Worm (Caenorhabditis elegans) whole organism, late embryonic: ENCODE measurements around the gene F44G4.6.

Experiments
- C08G9.2 ChIP-seq: sonication (generic microtip); optimal IDR thresholded peaks from 2 replicates; lab custom pipeline; 2016; ENCODE audit warnings: mild to moderate bottlenecking, missing genetic modification characterization, moderate library complexity, missing compliant biosample characterization
- C38D4.7 ChIP-seq: fragments of 200-800 bp; sonication (Bioruptor generic); optimal IDR thresholded peaks from 2 replicates; lab custom pipeline; 2018; ENCODE audit warnings: mild to moderate bottlenecking, missing genetic modification characterization, moderate library complexity, missing compliant biosample characterization
- F13H6.1 ChIP-seq: sonication (generic microtip); optimal IDR thresholded peaks from 2 replicates; lab custom pipeline; 2016; ENCODE audit warnings: missing genetic modification characterization, missing compliant biosample characterization
- K09A11.1 ChIP-seq: sonication (generic microtip); optimal IDR thresholded peaks from 2 replicates; lab custom pipeline; 2017; ENCODE audit warnings: antibody characterized with exemption, mild to moderate bottlenecking, missing genetic modification characterization, missing compliant biosample characterization; ENCODE audit not compliant: insufficient read depth
- Y22D7AL.16 ChIP-seq: sonication (generic microtip); optimal IDR thresholded peaks from 2 replicates; lab custom pipeline; 2016; ENCODE audit warnings: missing genetic modification characterization, missing compliant biosample characterization
- ama-1 ChIP-seq: fragments of 150-350 bp; optimal IDR thresholded peaks from 2 replicates; lab custom pipeline; 2014
- ceh-18 ChIP-seq: sonication (generic microtip); optimal IDR thresholded peaks from 2 replicates; lab custom pipeline; 2016; ENCODE audit warnings: missing genetic modification characterization, missing compliant biosample characterization
- ceh-19 ChIP-seq: fragments of 200-800 bp; sonication (Bioruptor generic); optimal IDR thresholded peaks from 2 replicates; lab custom pipeline; 2018; ENCODE audit warnings: mild to moderate bottlenecking, missing genetic modification characterization, missing compliant biosample characterization
- ceh-2 ChIP-seq: sonication (generic microtip); optimal IDR thresholded peaks from 2 replicates; lab custom pipeline; 2016; ENCODE audit warnings: missing genotype, missing genetic modification characterization, missing compliant biosample characterization
- ceh-48 ChIP-seq: sonication (generic microtip); optimal IDR thresholded peaks from 2 replicates; lab custom pipeline; 2016; ENCODE audit warnings: missing genetic modification characterization, inconsistent platforms, missing compliant biosample characterization
- ceh-6 ChIP-seq: fragments of 200-800 bp; sonication (Bioruptor generic); optimal IDR thresholded peaks from 2 replicates; lab custom pipeline; 2018; ENCODE audit warnings: mild to moderate bottlenecking, missing genetic modification characterization, missing compliant biosample characterization
- ceh-9 ChIP-seq: sonication (generic microtip); optimal IDR thresholded peaks from 2 replicates; lab custom pipeline; 2016; ENCODE audit warnings: mild to moderate bottlenecking, missing genetic modification characterization, inconsistent platforms, missing compliant biosample characterization
- che-1 ChIP-seq: sonication (generic microtip); optimal IDR thresholded peaks from 2 replicates; lab custom pipeline; 2016; ENCODE audit warnings: mild to moderate bottlenecking, missing genetic modification characterization, missing compliant biosample characterization
- elt-2 ChIP-seq: sonication (generic microtip); optimal IDR thresholded peaks from 2 replicates; lab custom pipeline; 2016; ENCODE audit warnings: missing genetic modification reagents, missing genetic modification characterization, missing compliant biosample characterization
- fax-1 ChIP-seq: sonication (generic microtip); optimal IDR thresholded peaks from 2 replicates; lab custom pipeline; 2016; ENCODE audit warnings: missing genotype, missing genetic modification characterization, missing compliant biosample characterization
- fkh-10 ChIP-seq: fragments of 150-350 bp; optimal IDR thresholded peaks from 2 replicates; lab custom pipeline; 2014; ENCODE audit warnings: missing biosample characterization, missing genetic modification reagents, missing genetic modification characterization
- hlh-13 ChIP-seq: fragments of 200-800 bp; sonication (Bioruptor generic); optimal IDR thresholded peaks from 2 replicates; lab custom pipeline; 2018; ENCODE audit warnings: mild to moderate bottlenecking, missing genetic modification characterization, missing compliant biosample characterization
- hlh-15 ChIP-seq: sonication (generic microtip); optimal IDR thresholded peaks from 2 replicates; lab custom pipeline; 2016; ENCODE audit warnings: missing genetic modification characterization, missing compliant biosample characterization
- hlh-30 ChIP-seq: sonication (generic microtip); optimal IDR thresholded peaks from 2 replicates; lab custom pipeline; 2017; ENCODE audit warnings: antibody characterized with exemption, missing genetic modification characterization, missing compliant biosample characterization; ENCODE audit not compliant: insufficient read depth
- hlh-6 ChIP-seq: sonication (generic microtip); optimal IDR thresholded peaks from 2 replicates; lab custom pipeline; 2016; ENCODE audit warnings: missing genotype, missing genetic modification characterization, missing compliant biosample characterization
- nfya-1 ChIP-seq: sonication (generic microtip); optimal IDR thresholded peaks from 2 replicates; lab custom pipeline; 2017; ENCODE audit warnings: missing genetic modification characterization, mild to moderate bottlenecking, missing compliant biosample characterization, antibody characterized with exemption, moderate library complexity
- nhr-232 ChIP-seq: sonication (generic microtip); optimal IDR thresholded peaks from 2 replicates; lab custom pipeline; 2016; ENCODE audit warnings: missing genetic modification characterization, missing compliant biosample characterization
- npax-4 ChIP-seq: sonication (generic microtip); optimal IDR thresholded peaks from 2 replicates; lab custom pipeline; 2016; ENCODE audit warnings: missing genetic modification characterization, missing compliant biosample characterization
- odd-2 ChIP-seq: sonication (generic microtip); optimal IDR thresholded peaks from 2 replicates; lab custom pipeline; 2017; ENCODE audit warnings: antibody characterized with exemption, mild to moderate bottlenecking, missing genetic modification characterization, missing compliant biosample characterization
- pax-1 ChIP-seq: fragments of 150-350 bp; optimal IDR thresholded peaks from 2 replicates; lab custom pipeline; 2014; ENCODE audit warnings: missing biosample characterization, missing genetic modification characterization
- pha-2 ChIP-seq: sonication (generic microtip); optimal IDR thresholded peaks from 2 replicates; lab custom pipeline; 2017; ENCODE audit warnings: mild to moderate bottlenecking, missing genetic modification characterization, missing compliant biosample characterization
- pha-4 ChIP-seq: fragments of 150-350 bp; optimal IDR thresholded peaks from 2 replicates; lab custom pipeline; 2018; ENCODE audit warnings: missing biosample characterization, missing genetic modification reagents, missing genetic modification characterization
- pqm-1 ChIP-seq: sonication (generic microtip); optimal IDR thresholded peaks from 2 replicates; lab custom pipeline; 2016; ENCODE audit warnings: missing genetic modification characterization, missing compliant biosample characterization
- pros-1 ChIP-seq: fragments of 150-350 bp; optimal IDR thresholded peaks from 2 replicates; lab custom pipeline; 2014; ENCODE audit warnings: missing biosample characterization, missing genetic modification reagents, missing genetic modification characterization
- ref-2 ChIP-seq: sonication (generic microtip); optimal IDR thresholded peaks from 2 replicates; lab custom pipeline; 2016; ENCODE audit warnings: missing genetic modification characterization, missing compliant biosample characterization
- sdc-2 ChIP-seq: sonication (generic microtip); optimal IDR thresholded peaks from 2 replicates; lab custom pipeline; 2016; ENCODE audit warnings: missing genotype, missing genetic modification characterization, missing compliant biosample characterization
- unc-42 ChIP-seq: sonication (generic microtip); optimal IDR thresholded peaks from 2 replicates; lab custom pipeline; 2016; ENCODE audit warnings: missing genotype, missing genetic modification characterization, missing compliant biosample characterization
- unc-55 ChIP-seq: sonication (generic microtip); optimal IDR thresholded peaks from 2 replicates; lab custom pipeline; 2017; ENCODE audit warnings: missing biosample characterization, missing genetic modification reagents, missing genetic modification characterization
- zip-5 ChIP-seq: sonication (generic microtip); optimal IDR thresholded peaks from 2 replicates; lab custom pipeline; 2016; ENCODE audit warnings: missing genetic modification characterization, missing compliant biosample characterization

F44G4.6 gene

DNA sequence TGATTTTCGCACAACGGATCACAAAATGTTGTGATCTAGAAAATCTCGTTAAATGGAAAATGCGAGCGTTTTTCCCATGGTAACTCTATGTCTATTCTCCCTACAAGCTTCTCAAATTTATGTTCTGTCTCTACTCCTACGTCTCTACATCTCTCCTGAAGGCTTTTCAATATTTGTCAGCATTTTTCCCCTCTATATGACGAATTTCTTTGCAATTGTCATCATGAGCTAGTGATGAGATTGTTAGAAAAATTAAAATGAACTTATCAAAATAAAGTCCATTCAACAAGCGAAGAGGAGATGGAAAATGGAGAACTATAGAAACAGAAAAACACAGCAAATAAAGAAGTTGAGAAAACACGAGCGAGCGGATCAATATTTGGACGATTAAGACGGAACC is 37.1 kb upstream of the F44G4.6 start:
- TF ChIP-seq K09A11.1 (tag; lab: Kevin White, UChicago) (no peak), unc-42 (tag; lab: Kevin White, UChicago) (no peak), npax-4 (tag; lab: Kevin White, UChicago) (no peak), F13H6.1 (tag; lab: Kevin White, UChicago) (no peak), fkh-10 (GFP tag; lab: Kevin White, UChicago) (no peak), ceh-6 (GFP tag; lab: Kevin White, UChicago) (no peak), ceh-48 (tag; lab: Kevin White, UChicago) (no peak), che-1 (tag; lab: Kevin White, UChicago) (no peak), hlh-13 (no peak), ref-2 (tag; lab: Kevin White, UChicago) (no peak), pha-4 (tag; lab: Kevin White, UChicago) (no peak), hlh-6 (tag; lab: Kevin White, UChicago) (no peak)

DNA sequence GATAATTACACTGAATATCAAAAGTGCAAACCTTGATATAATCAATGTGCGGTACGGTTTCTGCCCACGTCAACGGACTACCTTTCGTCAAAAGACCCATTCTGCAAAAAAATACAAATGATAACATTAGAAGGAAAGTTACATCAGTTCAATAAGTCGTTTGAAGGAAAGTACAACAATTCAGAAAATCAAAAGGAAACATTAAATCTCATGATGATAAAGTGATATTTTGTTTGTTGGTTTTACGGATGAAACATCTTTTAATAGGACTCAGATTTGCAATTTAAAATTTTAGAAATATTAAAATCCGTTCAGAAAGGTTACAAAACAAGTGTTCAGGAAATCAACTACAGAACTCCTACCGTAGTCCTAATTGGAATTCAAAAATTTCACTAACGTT is 36.6 kb upstream of the F44G4.6 start, which contains the start of gene gcs-1:
Gene gcs-1, minus strand, starts transcription at position 101 of the 400 bp plus-strand sequence.
- TF ChIP-seq elt-2 (tag; lab: Kevin White, UChicago), result no peak
- TF ChIP-seq fax-1 (tag; lab: Kevin White, UChicago), result no peak
- no peak for TF ChIP-seq pqm-1
- TF ChIP-seq hlh-15 (tag; lab: Kevin White, UChicago), result no peak
- TF ChIP-seq che-1 (tag; lab: Kevin White, UChicago), result no peak
- no peak for TF ChIP-seq C38D4.7 (GFP tag; lab: Kevin White, UChicago)
- TF ChIP-seq C08G9.2 (tag; lab: Kevin White, UChicago), result no peak
- no peak for TF ChIP-seq ceh-18
- no peak for TF ChIP-seq pros-1 (tag; lab: Kevin White, UChicago)
- no peak for TF ChIP-seq ceh-9 (tag; lab: Kevin White, UChicago)
- no peak for TF ChIP-seq zip-5 (tag; lab: Kevin White, UChicago)
- TF ChIP-seq ama-1, result no peak
- TF ChIP-seq hlh-30 (tag; lab: Kevin White, UChicago), result no peak
- TF ChIP-seq nfya-1 (tag; lab: Kevin White, UChicago), result no peak
- TF ChIP-seq pha-2 (tag; lab: Kevin White, UChicago), result no peak
- TF ChIP-seq sdc-2 (tag; lab: Kevin White, UChicago), result no peak
- no peak for TF ChIP-seq Y22D7AL.16 (tag; lab: Kevin White, UChicago)
- no peak for TF ChIP-seq unc-55

DNA sequence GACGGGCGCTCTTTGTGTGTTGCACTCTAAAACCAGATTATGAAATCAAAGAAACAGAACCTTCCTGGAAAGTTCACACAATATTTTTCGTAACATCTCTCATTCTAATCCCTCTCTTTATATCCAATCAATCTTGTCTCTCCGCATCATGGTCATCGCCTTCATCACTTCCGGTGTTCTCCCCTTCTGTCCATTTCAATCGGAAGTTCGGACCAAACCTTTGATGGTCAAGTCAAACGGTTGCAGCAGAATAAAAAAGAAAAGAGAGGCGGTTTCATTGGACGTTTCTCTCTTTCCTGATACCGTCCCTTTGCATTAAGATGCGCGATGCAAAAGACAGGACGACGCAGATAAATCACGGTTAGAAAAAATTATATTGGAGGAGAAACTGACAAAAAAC is 31.4 kb upstream of the F44G4.6 start:
- TF ChIP-seq che-1 (tag; lab: Kevin White, UChicago) (no peak), sdc-2 (tag; lab: Kevin White, UChicago) (no peak), elt-2 (tag; lab: Kevin White, UChicago) (no peak), nfya-1 (tag; lab: Kevin White, UChicago) (no peak), K09A11.1 (tag; lab: Kevin White, UChicago) (no peak), pqm-1 (no peak), hlh-15 (tag; lab: Kevin White, UChicago) (no peak), zip-5 (tag; lab: Kevin White, UChicago) (no peak), npax-4 (tag; lab: Kevin White, UChicago) (no peak), odd-2 (tag; lab: Kevin White, UChicago) (no peak), pax-1 (tag; lab: Kevin White, UChicago) (no peak)

DNA sequence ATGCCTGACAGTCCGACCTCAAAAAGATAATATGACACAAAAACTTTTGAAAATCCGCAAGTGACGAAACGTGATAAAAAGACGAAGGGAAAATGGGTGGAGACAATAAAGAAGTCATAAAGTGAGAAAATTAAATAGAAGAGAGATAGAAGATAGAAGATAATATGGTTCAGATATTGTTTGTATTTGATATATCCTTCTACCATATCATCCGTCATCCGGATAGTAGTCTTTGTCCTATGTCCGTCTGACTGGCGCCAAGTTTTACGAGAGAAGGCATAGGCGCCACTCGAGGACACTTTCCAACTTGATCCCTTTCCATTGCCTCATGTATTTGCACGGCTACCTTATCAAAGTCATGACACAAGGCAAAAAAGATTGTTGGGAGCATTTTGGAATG is 30.3 kb upstream of the F44G4.6 start:
- TF ChIP-seq npax-4 (tag; lab: Kevin White, UChicago), result no peak
- TF ChIP-seq ceh-2 (tag; lab: Kevin White, UChicago), result no peak
- TF ChIP-seq nhr-232 (tag; lab: Kevin White, UChicago), result no peak
- TF ChIP-seq ceh-19 (GFP tag; lab: Kevin White, UChicago), result no peak
